Worm (Caenorhabditis elegans) whole organism, L1 larva: ENCODE results near the gene F09F7.5.

Experiments
- ces-1 ChIP-seq: fragments of 150-350 bp; optimal IDR thresholded peaks from 2 replicates; lab custom pipeline; 2014; ENCODE audit warnings: missing biosample characterization, missing genetic modification reagents, missing genetic modification characterization
- lin-39 ChIP-seq: fragments of 150-350 bp; optimal IDR thresholded peaks from 2 replicates; lab custom pipeline; 2014; ENCODE audit warnings: missing biosample characterization, missing genetic modification reagents, missing genetic modification characterization
- pag-3 ChIP-seq: sonication (generic microtip); optimal IDR thresholded peaks from 2 replicates; lab custom pipeline; 2017; ENCODE audit warnings: missing genetic modification characterization, mild to moderate bottlenecking, missing compliant biosample characterization, antibody characterized with exemption, borderline replicate concordance; ENCODE audit not compliant: insufficient read depth

DNA sequence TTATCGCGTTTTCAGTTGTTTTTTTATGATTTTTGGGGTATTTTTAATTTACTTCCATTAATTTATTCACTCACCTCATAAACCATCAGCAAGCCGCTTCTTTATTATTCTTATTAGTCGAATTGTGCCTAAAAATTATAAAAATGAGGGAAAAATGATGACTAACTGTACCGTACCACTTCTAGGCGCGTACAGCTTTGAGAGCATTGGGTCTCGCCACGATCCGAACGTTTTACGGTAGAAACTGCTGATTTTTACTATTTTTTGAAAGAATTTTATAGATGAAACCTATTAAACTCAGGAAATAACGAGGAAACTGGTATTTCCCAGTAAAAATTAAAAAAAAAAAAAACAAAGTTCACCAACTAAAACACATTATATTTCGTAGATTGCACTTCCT, 3.7 kb upstream of the F09F7.5 start, which contains the start of gene D1044.6:
- TF ChIP-seq pag-3 (tag; lab: Kevin White, UChicago) (no peak), ces-1 (GFP tag; lab: Kevin White, UChicago) (no peak), lin-39 (tag; lab: Kevin White, UChicago) (no peak)
